Fruit fly (Drosophila melanogaster) whole organism, embryonic: ENCODE measurements around the gene kirre.

Source experiments
- Aef1 ChIP-seq: fragments of 200-800 bp; sonication (Bioruptor generic); IDR thresholded peaks from 3 replicates; pipeline ENCODE4 v1.3.6; 2022; ENCODE audit warnings: missing biosample characterization, missing genetic modification characterization
- Asciz ChIP-seq: fragments of 200-800 bp; sonication (Bioruptor generic); optimal IDR thresholded peaks from 2 replicates; lab custom pipeline; 2017; ENCODE audit warnings: missing biosample characterization, mild to moderate bottlenecking, missing genetic modification characterization, missing genetic modification reagents
- B-H2 ChIP-seq: fragments of 200-800 bp; sonication (Bioruptor generic); optimal IDR thresholded peaks from 2 replicates; lab custom pipeline; 2018; ENCODE audit warnings: missing biosample characterization, mild to moderate bottlenecking, missing genetic modification characterization
- CG11504 ChIP-seq: fragments of 200-800 bp; sonication (Bioruptor generic); optimal IDR thresholded peaks from 3 replicates; lab custom pipeline; 2019; ENCODE audit warnings: missing biosample characterization, mild to moderate bottlenecking, missing genetic modification characterization, moderate library complexity
- CG12071 ChIP-seq: fragments of 200-800 bp; sonication (Bioruptor generic); optimal IDR thresholded peaks from 3 replicates; lab custom pipeline; 2018; ENCODE audit warnings: missing biosample characterization, mild to moderate bottlenecking, missing genetic modification characterization
- CG12236 ChIP-seq: fragments of 200-800 bp; sonication (Bioruptor generic); optimal IDR thresholded peaks from 2 replicates; lab custom pipeline; 2016; ENCODE audit warnings: missing biosample characterization, missing genetic modification characterization
- CG12744 ChIP-seq: fragments of 200-800 bp; sonication (Bioruptor generic); optimal IDR thresholded peaks from 2 replicates; lab custom pipeline; 2016; ENCODE audit warnings: missing biosample characterization, missing genetic modification characterization
- CG12942 ChIP-seq: fragments of 200-800 bp; sonication (Bioruptor generic); optimal IDR thresholded peaks from 3 replicates; lab custom pipeline; 2016; ENCODE audit warnings: missing biosample characterization, missing genetic modification characterization
- CG14014 ChIP-seq: fragments of 200-800 bp; sonication (Bioruptor generic); IDR thresholded peaks from 2 replicates; pipeline ENCODE4 v1.3.6; 2022; ENCODE audit warnings: missing biosample characterization, missing genetic modification characterization
- CG14860 ChIP-seq: fragments of 200-800 bp; sonication (Bioruptor generic); IDR thresholded peaks from 3 replicates; pipeline ENCODE4 v1.3.6; 2022; ENCODE audit warnings: missing biosample characterization, missing genetic modification characterization; ENCODE audit not compliant: partially characterized antibody
- CG15479 ChIP-seq: fragments of 200-800 bp; sonication (Bioruptor generic); optimal IDR thresholded peaks from 3 replicates; lab custom pipeline; 2019; ENCODE audit warnings: missing biosample characterization, mild to moderate bottlenecking, missing genetic modification characterization, moderate library complexity
- CG17385 ChIP-seq: fragments of 200-800 bp; sonication (Bioruptor generic); optimal IDR thresholded peaks from 3 replicates; lab custom pipeline; 2018; ENCODE audit warnings: missing biosample characterization, mild to moderate bottlenecking, missing genetic modification characterization
- CG17568 ChIP-seq: fragments of 200-800 bp; sonication (Bioruptor generic); optimal IDR thresholded peaks from 2 replicates; lab custom pipeline; 2018; ENCODE audit warnings: missing biosample characterization, mild to moderate bottlenecking, missing genetic modification characterization, moderate library complexity
- CG1832 ChIP-seq: fragments of 200-800 bp; sonication (Bioruptor generic); optimal IDR thresholded peaks from 2 replicates; lab custom pipeline; 2017; ENCODE audit warnings: missing biosample characterization, mild to moderate bottlenecking, missing genetic modification characterization, inconsistent platforms
- CG2129 ChIP-seq: fragments of 200-800 bp; sonication (Bioruptor generic); IDR thresholded peaks from 2 replicates; pipeline ENCODE4 v1.3.6; 2022; ENCODE audit warnings: missing biosample characterization, missing genetic modification characterization; ENCODE audit not compliant: partially characterized antibody
- CG2712 ChIP-seq: fragments of 200-800 bp; optimal IDR thresholded peaks from 3 replicates; lab custom pipeline; 2019; ENCODE audit warnings: missing biosample characterization, mild to moderate bottlenecking, missing genetic modification characterization, moderate library complexity
- CG30403 ChIP-seq: fragments of 200-800 bp; sonication (Bioruptor generic); optimal IDR thresholded peaks from 3 replicates; lab custom pipeline; 2016; ENCODE audit warnings: missing biosample characterization, missing genetic modification characterization
- CG31388 ChIP-seq: fragments of 200-800 bp; sonication (Bioruptor generic); optimal IDR thresholded peaks from 2 replicates; lab custom pipeline; 2016; ENCODE audit warnings: missing biosample characterization, missing genetic modification characterization
- CG3281 ChIP-seq: fragments of 200-800 bp; sonication (Bioruptor generic); optimal IDR thresholded peaks from 3 replicates; lab custom pipeline; 2017; ENCODE audit warnings: missing biosample characterization, mild to moderate bottlenecking, missing genetic modification characterization
- CG4282 ChIP-seq: fragments of 200-800 bp; sonication (Bioruptor generic); optimal IDR thresholded peaks from 2 replicates; lab custom pipeline; 2016; ENCODE audit warnings: missing biosample characterization, missing genetic modification characterization
- CG6683 ChIP-seq: fragments of 200-800 bp; sonication (Bioruptor generic); optimal IDR thresholded peaks from 2 replicates; lab custom pipeline; 2017; ENCODE audit warnings: missing biosample characterization, mild to moderate bottlenecking, missing genetic modification characterization, missing genetic modification reagents
- CG7987 ChIP-seq: fragments of 200-800 bp; sonication (Bioruptor generic); optimal IDR thresholded peaks from 2 replicates; lab custom pipeline; 2018; ENCODE audit warnings: missing biosample characterization, mild to moderate bottlenecking, missing genetic modification characterization, moderate library complexity
- CG8924 ChIP-seq: fragments of 200-800 bp; optimal IDR thresholded peaks from 3 replicates; lab custom pipeline; 2019; ENCODE audit warnings: missing biosample characterization, mild to moderate bottlenecking, missing genetic modification characterization, moderate library complexity
- CG9817 ChIP-seq: fragments of 200-800 bp; sonication (Bioruptor generic); optimal IDR thresholded peaks from 2 replicates; lab custom pipeline; 2018; ENCODE audit warnings: missing biosample characterization, mild to moderate bottlenecking, missing genetic modification characterization, moderate library complexity
- Chrac-16 ChIP-seq: fragments of 200-800 bp; sonication (Bioruptor generic); optimal IDR thresholded peaks from 3 replicates; lab custom pipeline; 2016; ENCODE audit warnings: missing biosample characterization, missing genetic modification characterization
- Dek ChIP-seq: fragments of 200-800 bp; sonication (Bioruptor generic); optimal IDR thresholded peaks from 3 replicates; lab custom pipeline; 2019; ENCODE audit warnings: missing biosample characterization, mild to moderate bottlenecking, missing genetic modification characterization, moderate library complexity
- Doc2 ChIP-seq: fragments of 200-800 bp; sonication (Bioruptor generic); IDR thresholded peaks from 2 replicates; pipeline ENCODE4 v1.3.6; 2022; ENCODE audit warnings: missing biosample characterization, missing genetic modification characterization
- Ets65A ChIP-seq: fragments of 200-800 bp; sonication (Bioruptor generic); peaks from one replicate; lab custom pipeline; 2016; ENCODE audit warnings: missing biosample characterization, missing genetic modification characterization
- HLH54F ChIP-seq: fragments of 200-800 bp; sonication (Bioruptor generic); optimal IDR thresholded peaks from 3 replicates; lab custom pipeline; 2016; ENCODE audit warnings: missing biosample characterization, missing genetic modification characterization
- Lhr ChIP-seq: fragments of 200-800 bp; sonication (Bioruptor generic); optimal IDR thresholded peaks from 3 replicates; lab custom pipeline; 2017; ENCODE audit warnings: mild to moderate bottlenecking, missing biosample characterization, missing genetic modification reagents, missing genetic modification characterization
- Nf-YB ChIP-seq: fragments of 200-800 bp; sonication (Bioruptor generic); optimal IDR thresholded peaks from 3 replicates; lab custom pipeline; 2019; ENCODE audit warnings: missing biosample characterization, mild to moderate bottlenecking, missing genetic modification characterization, moderate library complexity
- Optix ChIP-seq: fragments of 200-800 bp; sonication (Bioruptor generic); IDR thresholded peaks from 3 replicates; pipeline ENCODE4 v1.3.6; 2022; ENCODE audit warnings: missing biosample characterization, missing genetic modification characterization
- Sry-β ChIP-seq: fragments of 200-800 bp; sonication (Bioruptor generic); optimal IDR thresholded peaks from 2 replicates; lab custom pipeline; 2018; ENCODE audit warnings: missing biosample characterization, mild to moderate bottlenecking, missing genetic modification characterization, moderate library complexity
- Ssrp ChIP-seq: fragments of 200-800 bp; sonication (Bioruptor generic); optimal IDR thresholded peaks from 2 replicates; lab custom pipeline; 2018; ENCODE audit warnings: missing biosample characterization, mild to moderate bottlenecking, missing genetic modification characterization, moderate library complexity
- Taf1 ChIP-seq: fragments of 200-800 bp; sonication (Bioruptor generic); IDR thresholded peaks from 2 replicates; pipeline ENCODE4 v1.3.6; 2022; ENCODE audit warnings: missing biosample characterization, missing genetic modification characterization
- Trl ChIP-seq, 3 experiments: fragments of >200 bp in 2 of 3; fragments of 200-800 bp in 1 of 3; sonication (Bioruptor generic) in 1 of 3; optimal IDR thresholded peaks; 2 replicates in 1 of 3; 3 replicates in 2 of 3; lab custom pipeline; 2016 to 2017; ENCODE audit warnings: missing biosample characterization in 1 of 3, missing genetic modification characterization in 1 of 3
- bcd ChIP-seq: fragments of 200-800 bp; sonication (Bioruptor generic); optimal IDR thresholded peaks from 2 replicates; lab custom pipeline; 2017; ENCODE audit warnings: missing biosample characterization, mild to moderate bottlenecking, missing genetic modification characterization
- bigmax ChIP-seq: fragments of 200-800 bp; sonication (Bioruptor generic); optimal IDR thresholded peaks from 2 replicates; lab custom pipeline; 2018; ENCODE audit warnings: missing biosample characterization, mild to moderate bottlenecking, missing genetic modification characterization
- grn ChIP-seq: fragments of 200-800 bp; sonication (Bioruptor generic); optimal IDR thresholded peaks from 3 replicates; lab custom pipeline; 2017; ENCODE audit warnings: missing biosample characterization, missing genetic modification characterization
- hth ChIP-seq: fragments of >200 bp; optimal IDR thresholded peaks from 2 replicates; lab custom pipeline; 2017; ENCODE audit warnings: inconsistent platforms
- mld ChIP-seq: fragments of 200-800 bp; sonication (Bioruptor generic); IDR thresholded peaks from 3 replicates; pipeline ENCODE4 v1.3.6; 2022; ENCODE audit warnings: missing biosample characterization, missing genetic modification characterization; ENCODE audit not compliant: partially characterized antibody
- nom ChIP-seq: fragments of 200-800 bp; sonication (Bioruptor generic); optimal IDR thresholded peaks from 2 replicates; lab custom pipeline; 2017; ENCODE audit warnings: missing biosample characterization, missing genetic modification characterization, mild to moderate bottlenecking, moderate library complexity, missing genetic modification reagents
- pfk ChIP-seq: fragments of 200-800 bp; sonication (Bioruptor generic); optimal IDR thresholded peaks from 2 replicates; lab custom pipeline; 2018; ENCODE audit warnings: missing biosample characterization, mild to moderate bottlenecking, missing genetic modification characterization, moderate library complexity
- pho ChIP-seq: fragments of 200-800 bp; sonication (Bioruptor generic); optimal IDR thresholded peaks from 2 replicates; lab custom pipeline; 2016; ENCODE audit warnings: missing biosample characterization, missing genetic modification characterization
- pros ChIP-seq: fragments of 200-800 bp; sonication (Bioruptor generic); optimal IDR thresholded peaks from 3 replicates; lab custom pipeline; 2019; ENCODE audit warnings: missing biosample characterization, mild to moderate bottlenecking, missing genetic modification characterization, moderate library complexity
- sens ChIP-seq: fragments of 200-800 bp; sonication (Bioruptor generic); peaks from one replicate; lab custom pipeline; 2016; ENCODE audit warnings: missing biosample characterization, missing genetic modification characterization
- ssp ChIP-seq: fragments of 200-800 bp; sonication (Bioruptor generic); IDR thresholded peaks from 2 replicates; pipeline ENCODE4 v1.3.6; 2022; ENCODE audit warnings: missing biosample characterization, missing genetic modification characterization
- tap ChIP-seq: fragments of 200-800 bp; optimal IDR thresholded peaks from 3 replicates; lab custom pipeline; 2019; ENCODE audit warnings: missing biosample characterization, mild to moderate bottlenecking, missing genetic modification characterization, moderate library complexity
- yki ChIP-seq: fragments of >200 bp; optimal IDR thresholded peaks from 3 replicates; lab custom pipeline; 2018

The kirre gene

dm6 chrX:3134383-3135101 is 394.4 kb downstream of the kirre start, which contains the start of gene N (continued):
- TF ChIP-seq CG12744 (GFP tag; lab: Kevin White, UChicago) (peak; percentile 42), grn (GFP tag; lab: Kevin White, UChicago) (no peak), CG6683 (GFP tag; lab: Kevin White, UChicago) (no peak), CG12236 (GFP tag; lab: Kevin White, UChicago) (peak; percentile 39), CG7987 (no peak), CG12071 (GFP tag; lab: Kevin White, UChicago) (no peak), CG12942 (GFP tag; lab: Kevin White, UChicago) (peak; percentile 19), Chrac-16 (GFP tag; lab: Kevin White, UChicago) (peak; percentile 36), hth (no peak), HLH54F (GFP tag; lab: Kevin White, UChicago) (peak; percentile 6), bcd (GFP tag; lab: Kevin White, UChicago) (peak; percentile 9), CG2712 (tag; lab: Kevin White, UChicago) (peak; percentile 62), B-H2 (GFP tag; lab: Kevin White, UChicago) (peak; percentile 23), Dek (tag; lab: Kevin White, UChicago) (peak; percentile 57), CG9817 (peak; percentile 8), Ssrp (tag; lab: Kevin White, UChicago) (peak; percentile 32), CG30403 (GFP tag; lab: Kevin White, UChicago) (peak; percentile 50), ssp (GFP tag; lab: Robert Waterston, UW) (peak; percentile 37; the same call in 1 of the 2 replicates), Sry-β (GFP tag; lab: Kevin White, UChicago) (no peak), CG17385 (peak; percentile 15), CG3281 (GFP tag; lab: Kevin White, UChicago) (peak; percentile 40)

- no peak for TF ChIP-seq Asciz (GFP tag; lab: Kevin White, UChicago)
- no peak for TF ChIP-seq CG2129
- TF ChIP-seq CG15479 (GFP tag; lab: Kevin White, UChicago): peak; percentile 45
- TF ChIP-seq pho (GFP tag; lab: Kevin White, UChicago): no peak
- no peak for TF ChIP-seq pfk
- peak; percentile 56 for TF ChIP-seq yki (lab: Kevin White, UChicago)
- TF ChIP-seq CG14014 (GFP tag; lab: Robert Waterston, UW): no peak
- TF ChIP-seq pros (GFP tag; lab: Kevin White, UChicago): peak; percentile 81
- TF ChIP-seq CG8924 (tag; lab: Kevin White, UChicago): peak; percentile 2
- no peak for TF ChIP-seq Lhr (GFP tag; lab: Kevin White, UChicago)
- TF ChIP-seq CG17385: peak; percentile 71
- no peak for TF ChIP-seq CG4282 (GFP tag; lab: Kevin White, UChicago)
- no peak for TF ChIP-seq nom (GFP tag; lab: Kevin White, UChicago)
- TF ChIP-seq tap: no peak
- peak; percentile 82 for TF ChIP-seq CG1832 (GFP tag; lab: Kevin White, UChicago)
- no peak for TF ChIP-seq Ets65A (GFP tag; lab: Kevin White, UChicago)
- TF ChIP-seq Doc2 (GFP tag; lab: Robert Waterston, UW): no peak
- TF ChIP-seq CG11504 (tag; lab: Kevin White, UChicago): no peak
- no peak for TF ChIP-seq CG12236 (GFP tag; lab: Kevin White, UChicago)
- no peak for TF ChIP-seq bigmax
- TF ChIP-seq Taf1 (GFP tag; lab: Robert Waterston, UW): no peak
- no peak for TF ChIP-seq mld (GFP tag; lab: Robert Waterston, UW)
- no peak for TF ChIP-seq CG31388
- TF ChIP-seq CG14860 (GFP tag; lab: Robert Waterston, UW): no peak
- no peak for TF ChIP-seq Optix
- TF ChIP-seq Aef1 (GFP tag; lab: Robert Waterston, UW): no peak
- peak; percentile 43 to 80 for TF ChIP-seq Trl (optimal IDR thresholded peaks at IDR 0.05; lab: Kevin White, UChicago)
- TF ChIP-seq Trl (GFP tag; optimal IDR thresholded peaks at IDR 0.05; lab: Kevin White, UChicago): no peak
- no peak for TF ChIP-seq CG17568
- TF ChIP-seq sens (GFP tag; lab: Kevin White, UChicago): peak; percentile 64
- TF ChIP-seq Nf-YB (GFP tag; lab: Kevin White, UChicago): no peak
Measured at dm6 chrX:3135102-3135393, 394.9 kb downstream of the kirre start.
